Worm (Caenorhabditis elegans): ENCODE measurements around the gene hach-1.

DNA sequence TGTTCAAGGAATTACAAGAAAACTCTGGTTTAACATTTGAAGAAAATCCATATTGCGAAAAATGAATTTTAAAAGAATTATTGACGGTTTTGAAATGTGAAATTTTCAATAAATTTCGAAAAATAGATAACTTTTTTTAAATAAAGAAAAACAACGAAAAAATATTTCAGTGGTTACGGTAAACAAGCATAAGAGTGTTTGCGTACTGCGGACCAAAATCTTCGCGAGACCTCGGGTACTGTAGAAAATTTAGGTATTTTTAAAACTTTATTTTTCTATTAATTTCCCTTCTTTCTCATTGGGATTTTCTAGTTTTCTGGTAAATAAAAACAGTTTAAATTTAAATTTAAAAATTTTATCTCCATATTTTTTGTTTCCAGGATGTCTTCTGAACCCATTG lies 48.8 kb downstream of the hach-1 start, which contains the start of gene xnd-1:
- TF ChIP-seq unc-62 (GFP tag; optimal IDR thresholded peaks at IDR 0.05) (no peak), efl-1 (GFP tag; optimal IDR thresholded peaks at IDR 0.05) (peak; percentile 41), K11D2.4 (GFP tag; IDR thresholded peaks at IDR 0.05) (no peak), ama-1 (optimal IDR thresholded peaks at IDR 0.05) (no peak), ama-1 (GFP tag; optimal IDR thresholded peaks at IDR 0.05) (no peak), attf-3 (GFP tag; conservative IDR thresholded peaks at IDR 0.05) (no peak), ztf-22 (GFP tag; optimal IDR thresholded peaks at IDR 0.05) (no peak)
